Fruit fly (Drosophila melanogaster) whole organism, prepupa: ENCODE results near the gene CCT4.
A peak's percentile ranks its signal among the peaks of the same experiment; 100 is the strongest.

Experiments used
- CG10631 ChIP-seq: fragments of 200-800 bp; sonication (Bioruptor generic); optimal IDR thresholded peaks from 2 replicates; lab custom pipeline; 2016; ENCODE audit warnings: missing biosample characterization, missing genetic modification characterization
- CG10669 ChIP-seq: fragments of 200-800 bp; sonication (Bioruptor generic); optimal IDR thresholded peaks from 3 replicates; lab custom pipeline; 2018; ENCODE audit warnings: missing biosample characterization, mild to moderate bottlenecking, missing genetic modification characterization, moderate library complexity
- CG11762 ChIP-seq: fragments of 200-800 bp; sonication (Bioruptor generic); optimal IDR thresholded peaks from 3 replicates; lab custom pipeline; 2016; ENCODE audit warnings: missing biosample characterization, missing genetic modification characterization; ENCODE audit not compliant: insufficient read depth
- CG3032 ChIP-seq: fragments of 200-800 bp; optimal IDR thresholded peaks from 2 replicates; lab custom pipeline; 2019; ENCODE audit warnings: missing biosample characterization, mild to moderate bottlenecking, missing genetic modification characterization, moderate library complexity
- CG31627 ChIP-seq: fragments of 200-800 bp; sonication (Bioruptor generic); optimal IDR thresholded peaks from 3 replicates; lab custom pipeline; 2016; ENCODE audit warnings: missing biosample characterization, missing genetic modification characterization
- CG34406 ChIP-seq: fragments of 200-800 bp; sonication (Bioruptor generic); optimal IDR thresholded peaks from 3 replicates; lab custom pipeline; 2016; ENCODE audit warnings: missing biosample characterization, missing genetic modification characterization
- CG4318 ChIP-seq: fragments of 200-800 bp; sonication (Bioruptor generic); optimal IDR thresholded peaks from 3 replicates; lab custom pipeline; 2017; ENCODE audit warnings: missing biosample characterization, mild to moderate bottlenecking, missing genetic modification characterization
- CG6854 ChIP-seq: fragments of 200-800 bp; sonication (Bioruptor generic); optimal IDR thresholded peaks from 2 replicates; lab custom pipeline; 2017; ENCODE audit warnings: missing biosample characterization, mild to moderate bottlenecking, missing genetic modification characterization
- CG7368 ChIP-seq: fragments of 200-800 bp; sonication (Bioruptor generic); optimal IDR thresholded peaks from 3 replicates; lab custom pipeline; 2016; ENCODE audit warnings: missing biosample characterization, missing genetic modification characterization
- CG8319 ChIP-seq: fragments of 200-800 bp; sonication (Bioruptor generic); optimal IDR thresholded peaks from 3 replicates; lab custom pipeline; 2016; ENCODE audit warnings: missing biosample characterization, missing genetic modification characterization
- Eip93F ChIP-seq: fragments of 200-800 bp; sonication (Bioruptor generic); optimal IDR thresholded peaks from 2 replicates; lab custom pipeline; 2016; ENCODE audit warnings: missing biosample characterization, mild to moderate bottlenecking, missing genetic modification characterization
- Ets21C ChIP-seq: fragments of 200-800 bp; sonication (Bioruptor generic); optimal IDR thresholded peaks from 3 replicates; lab custom pipeline; 2016; ENCODE audit warnings: missing biosample characterization, missing genetic modification characterization
- Gug ChIP-seq: fragments of 200-800 bp; sonication (Bioruptor generic); IDR thresholded peaks from 2 replicates; pipeline ENCODE4 v1.3.6; 2022; ENCODE audit warnings: missing biosample characterization, missing genetic modification characterization
- OdsH ChIP-seq: fragments of 200-800 bp; sonication (Bioruptor generic); optimal IDR thresholded peaks from 3 replicates; lab custom pipeline; 2016; ENCODE audit warnings: missing biosample characterization, missing genetic modification characterization
- Smox ChIP-seq: fragments of 200-800 bp; sonication (Bioruptor generic); optimal IDR thresholded peaks from 3 replicates; lab custom pipeline; 2016; ENCODE audit warnings: missing biosample characterization, missing genetic modification characterization
- achi ChIP-seq: fragments of 200-800 bp; sonication (Bioruptor generic); optimal IDR thresholded peaks from 3 replicates; lab custom pipeline; 2016; ENCODE audit warnings: missing biosample characterization, missing genetic modification characterization
- cyc ChIP-seq: fragments of 200-800 bp; sonication (Bioruptor generic); optimal IDR thresholded peaks from 3 replicates; lab custom pipeline; 2016; ENCODE audit warnings: missing biosample characterization, missing genetic modification characterization
- esn ChIP-seq: fragments of 200-800 bp; sonication (Bioruptor generic); optimal IDR thresholded peaks from 2 replicates; lab custom pipeline; 2016; ENCODE audit warnings: missing biosample characterization, mild to moderate bottlenecking, missing genetic modification characterization, moderate library complexity
- fkh ChIP-seq: fragments of 200-800 bp; sonication (Bioruptor generic); optimal IDR thresholded peaks from 3 replicates; lab custom pipeline; 2017; ENCODE audit warnings: missing biosample characterization, mild to moderate bottlenecking, missing genetic modification characterization, moderate library complexity
- pdm3 ChIP-seq: fragments of 200-800 bp; sonication (Bioruptor generic); optimal IDR thresholded peaks from 3 replicates; lab custom pipeline; 2016; ENCODE audit warnings: missing biosample characterization, missing genetic modification characterization
- spab ChIP-seq: fragments of 200-800 bp; sonication (Bioruptor generic); optimal IDR thresholded peaks from 2 replicates; lab custom pipeline; 2017; ENCODE audit warnings: missing biosample characterization, mild to moderate bottlenecking, missing genetic modification characterization, missing genetic modification reagents
- ss ChIP-seq, 2 experiments: fragments of 200-800 bp; sonication (Bioruptor generic); optimal IDR thresholded peaks; 2 replicates in 1 of 2; 3 replicates in 1 of 2; lab custom pipeline; 2017 to 2018; ENCODE audit warnings: mild to moderate bottlenecking in 2 of 2, missing biosample characterization in 2 of 2, missing genetic modification characterization in 2 of 2, moderate library complexity in 1 of 2
- svp ChIP-seq: fragments of 200-800 bp; sonication (Bioruptor generic); peaks from one replicate; lab custom pipeline; 2016; ENCODE audit warnings: missing biosample characterization, missing genetic modification characterization
- vri ChIP-seq: fragments of 200-800 bp; sonication (Bioruptor generic); optimal IDR thresholded peaks from 3 replicates; lab custom pipeline; 2016; ENCODE audit warnings: missing biosample characterization, mild to moderate bottlenecking, missing genetic modification characterization

CCT4 gene

dm6 chr2L:12655731-12656326 is 36.9 kb downstream of the CCT4 start (continued):
- TF ChIP-seq OdsH (GFP tag; lab: Kevin White, UChicago) (no peak), CG11762 (GFP tag; lab: Kevin White, UChicago) (no peak), CG6854 (peak; percentile 10), esn (no peak), CG3032 (peak; percentile 22), CG8319 (no peak), pdm3 (no peak)
- TF ChIP-seq, all 60 proteins: peak for 9

dm6 chr2L:12651040-12651439 is 41.7 kb downstream of the CCT4 start:
- TF ChIP-seq Smox (GFP tag; lab: Kevin White, UChicago) (no peak), ss (GFP tag; optimal IDR thresholded peaks at IDR 0.05; lab: Kevin White, UChicago) (peak in 1 of 2 experiments; percentile 91)

dm6 chr2L:12646256-12646655 is 46.5 kb downstream of the CCT4 start, which contains the start of gene Ref2:
TSS of gene Ref2 (minus strand) at chr2L:12646356.
- TF ChIP-seq CG4318 (no peak), CG31627 (GFP tag; lab: Kevin White, UChicago) (no peak), spab (GFP tag; lab: Kevin White, UChicago) (no peak), CG34406 (no peak), esn (no peak), svp (GFP tag; lab: Kevin White, UChicago) (peak; percentile 52)

- peak; percentile 14 for TF ChIP-seq esn
- no peak for TF ChIP-seq CG7368 (GFP tag; lab: Kevin White, UChicago)
- TF ChIP-seq CG10669 (GFP tag; lab: Kevin White, UChicago), result no peak
- TF ChIP-seq Eip93F (GFP tag; lab: Kevin White, UChicago), result no peak
- peak; percentile 37 for TF ChIP-seq svp (GFP tag; lab: Kevin White, UChicago)
- no peak for TF ChIP-seq CG10631 (GFP tag; lab: Kevin White, UChicago)
These were observed 48.4 kb downstream of the CCT4 start for dm6 chr2L:12644301-12644700.

DNA sequence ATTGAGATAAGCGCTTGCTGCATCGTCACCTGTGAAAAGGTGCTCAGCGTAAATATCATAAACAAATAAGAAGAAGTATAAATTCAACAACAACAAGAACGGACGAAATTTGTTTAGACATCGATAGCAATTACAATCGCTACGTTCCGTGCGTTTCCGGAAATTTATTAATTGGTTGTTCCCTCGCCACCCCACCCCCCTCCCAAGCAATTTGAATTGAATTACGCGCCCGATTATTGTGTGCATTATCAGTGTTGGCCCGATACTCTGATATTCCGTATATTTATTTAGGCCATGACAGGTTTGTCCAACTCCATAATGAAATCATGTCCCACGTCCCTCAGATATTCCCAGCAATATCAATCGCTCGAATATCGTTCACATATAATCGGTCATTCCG is 51.2 kb downstream of the CCT4 start:
- TF ChIP-seq Eip93F (GFP tag; lab: Kevin White, UChicago) (peak; percentile 26), fkh (GFP tag; lab: Kevin White, UChicago) (peak; percentile 71), OdsH (GFP tag; lab: Kevin White, UChicago) (no peak), Gug (GFP tag; lab: Robert Waterston, UW) (no peak), Ets21C (no peak), achi (GFP tag; lab: Kevin White, UChicago) (no peak), vri (peak; percentile 69), cyc (no peak)
